Worm (Caenorhabditis elegans): Measurements from ENCODE around the gene M117.4.

- TF ChIP-seq nhr-12 (tag; optimal IDR thresholded peaks at IDR 0.05) (no peak), ZK546.5 (tag; optimal IDR thresholded peaks at IDR 0.05) (no peak), ama-1 (optimal IDR thresholded peaks at IDR 0.05) (no peak), ceh-28 (tag; optimal IDR thresholded peaks at IDR 0.05) (no peak), snpc-4 (tag; optimal IDR thresholded peaks at IDR 0.05) (no peak), egl-27 (tag; optimal IDR thresholded peaks at IDR 0.05) (no peak), pha-4 (tag; optimal IDR thresholded peaks at IDR 0.05) (no peak)
Measured at ce11 chrIV:11851882-11852281, 18.5 kb upstream of the M117.4 start, which contains the start of gene F38H4.5.

Measured in whole organism, L3 larva.